Worm (Caenorhabditis elegans) whole organism, L2 larva: ENCODE results near the gene cki-1.

Source experiments
- ama-1 ChIP-seq: fragments of 150-350 bp; optimal IDR thresholded peaks from 2 replicates; lab custom pipeline; 2018; ENCODE audit warnings: inconsistent platforms
- egl-27 ChIP-seq: sonication (generic microtip); optimal IDR thresholded peaks from 3 replicates; lab custom pipeline; 2017; ENCODE audit warnings: missing biosample characterization, missing genetic modification reagents, missing genetic modification characterization
- lin-13 ChIP-seq: fragments of 150-350 bp; optimal IDR thresholded peaks from 2 replicates; lab custom pipeline; 2014; ENCODE audit warnings: missing biosample characterization, missing genetic modification reagents, missing genetic modification characterization
- mab-5 ChIP-seq: fragments of 150-350 bp; optimal IDR thresholded peaks from 2 replicates; lab custom pipeline; 2014; ENCODE audit warnings: missing biosample characterization, missing genetic modification characterization
- mdl-1 ChIP-seq, 2 experiments: fragments of 150-350 bp in 1 of 2; sonication (generic microtip) in 1 of 2; optimal IDR thresholded peaks; 2 replicates each; lab custom pipeline; 2017; ENCODE audit warnings: missing biosample characterization in 2 of 2, missing genetic modification characterization in 2 of 2
- nhr-21 ChIP-seq: fragments of 150-350 bp; optimal IDR thresholded peaks from 2 replicates; lab custom pipeline; 2014; ENCODE audit warnings: missing biosample characterization, missing genetic modification characterization
- snpc-4 ChIP-seq: fragments of 150-350 bp; optimal IDR thresholded peaks from 2 replicates; lab custom pipeline; 2014; ENCODE audit warnings: missing biosample characterization, missing genetic modification characterization

DNA sequence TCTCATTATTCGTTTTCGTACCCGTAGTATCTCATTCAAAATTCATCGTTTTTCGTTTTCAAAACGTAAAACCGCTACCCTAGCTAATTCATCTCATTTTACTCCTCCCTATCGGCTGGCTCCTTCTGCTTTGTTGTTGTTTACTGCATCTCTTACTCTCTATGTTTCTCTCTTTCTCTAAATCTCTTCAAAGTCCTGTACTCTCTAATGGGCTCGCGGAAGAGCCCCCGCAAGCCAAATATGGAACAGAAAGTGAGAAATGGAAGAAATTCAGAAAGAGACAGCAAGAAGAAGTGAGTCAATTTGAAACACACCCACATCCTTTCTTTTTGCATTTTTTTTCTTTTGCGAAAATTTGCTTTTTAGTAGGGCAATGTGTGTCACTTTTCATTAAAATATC, 27.6 kb downstream of the cki-1 start:
- TF ChIP-seq lin-13 (no peak), snpc-4 (tag; lab: Kevin White, UChicago) (no peak), nhr-21 (tag; lab: Kevin White, UChicago) (no peak), ama-1 (no peak), mab-5 (tag; lab: Kevin White, UChicago) (peak; percentile 22), egl-27 (tag; lab: Kevin White, UChicago) (no peak), mdl-1 (tag; optimal IDR thresholded peaks at IDR 0.05; lab: Kevin White, UChicago) (peak in 1 of 2 experiments; percentile 8)
